Worm (Caenorhabditis elegans) whole organism, young adult: ENCODE results near the gene str-238.

Experiments used
- ama-1 ChIP-seq, 3 experiments: fragments of 150-350 bp in 1 of 3; sonication (generic microtip) in 2 of 3; optimal IDR thresholded peaks; 2 replicates each; lab custom pipeline; 2014 to 2018; ENCODE audit warnings: missing biosample characterization in 2 of 3, missing genetic modification characterization in 2 of 3, missing genetic modification reagents in 2 of 3
- bed-2 ChIP-seq: fragments of 200-800 bp; sonication (Bioruptor generic); IDR thresholded peaks from 2 replicates; pipeline ENCODE4 v1.3.6; 2022; ENCODE audit warnings: missing genetic modification reagents, missing genetic modification characterization, missing compliant biosample characterization
- ceh-58 ChIP-seq: fragments of 200-800 bp; sonication (Bioruptor generic); IDR thresholded peaks from 2 replicates; pipeline ENCODE4 v1.3.6; 2022; ENCODE audit warnings: missing genetic modification characterization, missing compliant biosample characterization
- ets-4 ChIP-seq: fragments of 200-800 bp; sonication (Bioruptor generic); optimal IDR thresholded peaks from 2 replicates; lab custom pipeline; 2018; ENCODE audit warnings: mild to moderate bottlenecking, missing genetic modification characterization, missing compliant biosample characterization
- lag-1 ChIP-seq: fragments of 200-800 bp; sonication (Bioruptor generic); IDR thresholded peaks from 2 replicates; pipeline ENCODE4 v1.3.6; 2022; ENCODE audit warnings: missing genetic modification reagents, missing genetic modification characterization, missing compliant biosample characterization
- madf-6 ChIP-seq: fragments of 200-800 bp; sonication (Bioruptor generic); IDR thresholded peaks from 2 replicates; pipeline ENCODE4 v1.3.6; 2022; ENCODE audit warnings: missing genetic modification reagents, missing genetic modification characterization, missing compliant biosample characterization
- mxl-1 ChIP-seq: sonication (generic microtip); optimal IDR thresholded peaks from 2 replicates; lab custom pipeline; 2016; ENCODE audit warnings: missing genetic modification characterization, missing compliant biosample characterization
- nhr-90 ChIP-seq: sonication (generic microtip); optimal IDR thresholded peaks from 2 replicates; lab custom pipeline; 2016; ENCODE audit warnings: missing genotype, mild to moderate bottlenecking, missing genetic modification characterization, missing compliant biosample characterization
- repo-1 ChIP-seq: sonication (generic microtip); optimal IDR thresholded peaks from 2 replicates; lab custom pipeline; 2017; ENCODE audit warnings: mild to moderate bottlenecking, missing genetic modification characterization, missing compliant biosample characterization
- snpc-4 ChIP-seq, 5 experiments: fragments of 150-350 bp in 1 of 5; sonication (generic microtip) in 4 of 5; optimal IDR thresholded peaks; 2 replicates each; lab custom pipeline; 2014 to 2018; ENCODE audit warnings: missing genetic modification characterization in 5 of 5, missing biosample characterization in 3 of 5, antibody characterized with exemption in 2 of 5, mild to moderate bottlenecking in 2 of 5, missing compliant biosample characterization in 2 of 5, missing genotype in 2 of 5, moderate library complexity in 2 of 5, missing genetic modification reagents in 1 of 5
- tbx-9 ChIP-seq: sonication (generic microtip); optimal IDR thresholded peaks from 2 replicates; lab custom pipeline; 2016; ENCODE audit warnings: borderline replicate concordance, missing genetic modification characterization, inconsistent platforms, missing compliant biosample characterization
- unc-62 ChIP-seq: fragments of 150-350 bp; optimal IDR thresholded peaks from 2 replicates; lab custom pipeline; 2014; ENCODE audit warnings: missing biosample characterization, missing genetic modification reagents, missing genetic modification characterization

ce11 chrV:774875-775359 is 10.1 kb downstream of the str-238 start, which contains the start of gene srbc-58:
- TF ChIP-seq bed-2 (GFP tag; lab: Robert Waterston, UW) (no peak), tbx-9 (tag; lab: Kevin White, UChicago) (no peak), lag-1 (no peak), unc-62 (GFP tag; lab: Kevin White, UChicago) (no peak), ama-1 (optimal IDR thresholded peaks at IDR 0.05; lab: Kevin White, UChicago) (no peak), ama-1 (GFP tag; optimal IDR thresholded peaks at IDR 0.05; lab: Kevin White, UChicago) (peak in 1 of 2 experiments; percentile 52), repo-1 (tag; lab: Kevin White, UChicago) (peak; percentile 24), ets-4 (GFP tag; lab: Kevin White, UChicago) (no peak), madf-6 (peak; percentile 27), nhr-90 (no peak), mxl-1 (no peak), snpc-4 (GFP tag; optimal IDR thresholded peaks at IDR 0.05; lab: Kevin White, UChicago) (no peak), snpc-4 (tag; optimal IDR thresholded peaks at IDR 0.05; lab: Kevin White, UChicago) (peak in 2 of 4 experiments; percentile 10 to 39), ceh-58 (0 out of 2 replicates have a peak, but pooled peaks have one; percentile 52)
